Worm (Caenorhabditis elegans) whole organism, young adult: Measurements from ENCODE around the gene F54B11.8.
A peak's percentile ranks its signal among the peaks of the same experiment; 100 is the strongest.

Experiments
- D2030.7 ChIP-seq: fragments of 200-800 bp; sonication (Bioruptor generic); IDR thresholded peaks from 2 replicates; pipeline ENCODE4 v1.3.6; 2022; ENCODE audit warnings: missing genetic modification reagents, missing genetic modification characterization, missing compliant biosample characterization
- K12H6.12 ChIP-seq: fragments of 200-800 bp; sonication (Bioruptor generic); optimal IDR thresholded peaks from 2 replicates; lab custom pipeline; 2018; ENCODE audit warnings: mild to moderate bottlenecking, missing genetic modification characterization, missing compliant biosample characterization
- Y53G8AR.9 ChIP-seq: fragments of 200-800 bp; sonication (Bioruptor generic); conservative IDR thresholded peaks from 2 replicates; pipeline ENCODE4 v1.3.6; 2022; ENCODE audit warnings: missing genetic modification reagents, missing genetic modification characterization, missing compliant biosample characterization
- Y79H2A.3 ChIP-seq: fragments of 200-800 bp; sonication (Bioruptor generic); conservative IDR thresholded peaks from 2 replicates; pipeline ENCODE4 v1.3.6; 2022; ENCODE audit warnings: missing genetic modification reagents, missing genetic modification characterization, missing compliant biosample characterization
- aptf-3 ChIP-seq: fragments of 200-800 bp; sonication (Bioruptor generic); IDR thresholded peaks from 2 replicates; pipeline ENCODE4 v1.3.6; 2022; ENCODE audit warnings: missing genetic modification characterization, missing compliant biosample characterization
- atf-7 ChIP-seq: sonication (generic microtip); optimal IDR thresholded peaks from 2 replicates; lab custom pipeline; 2017; ENCODE audit warnings: mild to moderate bottlenecking, missing genetic modification characterization, missing compliant biosample characterization
- athp-1 ChIP-seq: sonication (generic microtip); optimal IDR thresholded peaks from 2 replicates; lab custom pipeline; 2017; ENCODE audit warnings: mild to moderate bottlenecking, missing genetic modification characterization, missing compliant biosample characterization
- attf-3 ChIP-seq: fragments of 200-800 bp; sonication (Bioruptor generic); conservative IDR thresholded peaks from 2 replicates; pipeline ENCODE4 v1.3.6; 2022; ENCODE audit warnings: missing genetic modification reagents, missing genetic modification characterization, missing compliant biosample characterization
- attf-5 ChIP-seq: fragments of 200-800 bp; sonication (Bioruptor generic); optimal IDR thresholded peaks from 2 replicates; lab custom pipeline; 2018; ENCODE audit warnings: mild to moderate bottlenecking, missing genetic modification characterization, missing compliant biosample characterization
- attf-6 ChIP-seq: fragments of 200-800 bp; sonication (Bioruptor generic); IDR thresholded peaks from 2 replicates; pipeline ENCODE4 v1.3.6; 2022; ENCODE audit warnings: missing genetic modification reagents, missing genetic modification characterization, missing compliant biosample characterization
- bed-2 ChIP-seq: fragments of 200-800 bp; sonication (Bioruptor generic); IDR thresholded peaks from 2 replicates; pipeline ENCODE4 v1.3.6; 2022; ENCODE audit warnings: missing genetic modification reagents, missing genetic modification characterization, missing compliant biosample characterization
- ccch-3 ChIP-seq: fragments of 200-800 bp; sonication (Bioruptor generic); optimal IDR thresholded peaks from 2 replicates; lab custom pipeline; 2018; ENCODE audit warnings: mild to moderate bottlenecking, missing genetic modification characterization, missing compliant biosample characterization
- cebp-2 ChIP-seq: fragments of 200-800 bp; sonication (Bioruptor generic); IDR thresholded peaks from 2 replicates; pipeline ENCODE4 v1.3.6; 2022; ENCODE audit warnings: missing genetic modification characterization, missing compliant biosample characterization
- ceh-100 ChIP-seq: fragments of 200-800 bp; sonication (Bioruptor generic); IDR thresholded peaks from 2 replicates; pipeline ENCODE4 v1.3.6; 2022; ENCODE audit warnings: missing genetic modification reagents, missing genetic modification characterization, missing compliant biosample characterization
- ceh-27 ChIP-seq: fragments of 200-800 bp; sonication (Bioruptor generic); optimal IDR thresholded peaks from 2 replicates; lab custom pipeline; 2018; ENCODE audit warnings: mild to moderate bottlenecking, missing genetic modification characterization, moderate library complexity, missing compliant biosample characterization
- ceh-40 ChIP-seq: fragments of 200-800 bp; sonication (Bioruptor generic); IDR thresholded peaks from 2 replicates; pipeline ENCODE4 v1.3.6; 2022; ENCODE audit warnings: missing genetic modification characterization, missing compliant biosample characterization
- ceh-91 ChIP-seq: fragments of 200-800 bp; sonication (Bioruptor generic); IDR thresholded peaks from 2 replicates; pipeline ENCODE4 v1.3.6; 2022; ENCODE audit warnings: missing genetic modification reagents, missing genetic modification characterization, missing compliant biosample characterization
- dox-1 ChIP-seq: fragments of 200-800 bp; sonication (Bioruptor generic); IDR thresholded peaks from 2 replicates; pipeline ENCODE4 v1.3.6; 2022; ENCODE audit warnings: missing genetic modification reagents, missing genetic modification characterization, missing compliant biosample characterization
- dpff-1 ChIP-seq: sonication (generic microtip); optimal IDR thresholded peaks from 2 replicates; lab custom pipeline; 2017; ENCODE audit warnings: mild to moderate bottlenecking, missing genetic modification characterization, missing compliant biosample characterization
- egl-18 ChIP-seq: fragments of 200-800 bp; sonication (Bioruptor generic); IDR thresholded peaks from 2 replicates; pipeline ENCODE4 v1.3.6; 2022; ENCODE audit warnings: missing genetic modification reagents, missing genetic modification characterization, missing compliant biosample characterization
- gei-17 ChIP-seq: fragments of 200-800 bp; sonication (Bioruptor generic); optimal IDR thresholded peaks from 2 replicates; lab custom pipeline; 2018; ENCODE audit warnings: mild to moderate bottlenecking, missing genetic modification characterization, missing compliant biosample characterization
- hmg-1.2 ChIP-seq: fragments of 200-800 bp; sonication (Bioruptor generic); IDR thresholded peaks from 2 replicates; pipeline ENCODE4 v1.3.6; 2022; ENCODE audit warnings: missing genetic modification reagents, missing genetic modification characterization, missing compliant biosample characterization
- hrde-1 ChIP-seq: sonication (generic microtip); optimal IDR thresholded peaks from 2 replicates; lab custom pipeline; 2016; ENCODE audit warnings: missing genetic modification characterization, mild to moderate bottlenecking, missing compliant biosample characterization, moderate library complexity, missing genotype, missing genetic modification reagents, borderline replicate concordance
- let-526 ChIP-seq: fragments of 200-800 bp; sonication (Bioruptor generic); IDR thresholded peaks from 2 replicates; pipeline ENCODE4 v1.3.6; 2022; ENCODE audit warnings: missing genetic modification reagents, missing genetic modification characterization, missing compliant biosample characterization
- lin-35 ChIP-seq, 3 experiments: fragments of 150-350 bp in 2 of 3; sonication (generic microtip) in 1 of 3; optimal IDR thresholded peaks; 2 replicates each; lab custom pipeline; 2014 to 2018; ENCODE audit warnings: missing biosample characterization in 3 of 3, missing genetic modification characterization in 3 of 3, missing genetic modification reagents in 3 of 3
- lin-54 ChIP-seq: fragments of 200-800 bp; sonication (Bioruptor generic); optimal IDR thresholded peaks from 2 replicates; lab custom pipeline; 2018; ENCODE audit warnings: mild to moderate bottlenecking, missing genetic modification characterization, missing compliant biosample characterization
- lsl-1 ChIP-seq: fragments of 200-800 bp; sonication (Bioruptor generic); optimal IDR thresholded peaks from 2 replicates; lab custom pipeline; 2018; ENCODE audit warnings: mild to moderate bottlenecking, missing genetic modification characterization, moderate library complexity, missing compliant biosample characterization
- lsy-27 ChIP-seq: sonication (generic microtip); optimal IDR thresholded peaks from 2 replicates; lab custom pipeline; 2017; ENCODE audit warnings: missing genetic modification characterization, mild to moderate bottlenecking, missing compliant biosample characterization, antibody characterized with exemption, missing genotype, borderline replicate concordance; ENCODE audit not compliant: insufficient read depth
- madf-6 ChIP-seq: fragments of 200-800 bp; sonication (Bioruptor generic); IDR thresholded peaks from 2 replicates; pipeline ENCODE4 v1.3.6; 2022; ENCODE audit warnings: missing genetic modification reagents, missing genetic modification characterization, missing compliant biosample characterization
- madf-8 ChIP-seq: fragments of 200-800 bp; sonication (Bioruptor generic); conservative IDR thresholded peaks from 2 replicates; pipeline ENCODE4 v1.3.6; 2022; ENCODE audit warnings: missing genetic modification reagents, missing genetic modification characterization, missing compliant biosample characterization
- mes-4 ChIP-seq: sonication (generic microtip); optimal IDR thresholded peaks from 2 replicates; lab custom pipeline; 2016; ENCODE audit warnings: missing genotype, missing genetic modification characterization, missing compliant biosample characterization
- nfya-2 ChIP-seq: fragments of 200-800 bp; sonication (Bioruptor generic); IDR thresholded peaks from 2 replicates; pipeline ENCODE4 v1.3.6; 2022; ENCODE audit warnings: missing genetic modification reagents, missing genetic modification characterization, missing compliant biosample characterization
- nfyb-1 ChIP-seq: fragments of 200-800 bp; sonication (Bioruptor generic); IDR thresholded peaks from 2 replicates; pipeline ENCODE4 v1.3.6; 2022; ENCODE audit warnings: missing genetic modification reagents, missing genetic modification characterization, missing compliant biosample characterization
- nhr-80 ChIP-seq: sonication (generic microtip); optimal IDR thresholded peaks from 2 replicates; lab custom pipeline; 2016; ENCODE audit warnings: missing genetic modification characterization, missing compliant biosample characterization
- pbrm-1 ChIP-seq: fragments of 200-800 bp; sonication (Bioruptor generic); IDR thresholded peaks from 2 replicates; pipeline ENCODE4 v1.3.6; 2022; ENCODE audit warnings: missing genetic modification reagents, missing genetic modification characterization, missing compliant biosample characterization
- sdz-38 ChIP-seq: sonication (generic microtip); optimal IDR thresholded peaks from 2 replicates; lab custom pipeline; 2016; ENCODE audit warnings: missing genotype, missing genetic modification characterization, missing compliant biosample characterization
- snpc-1.1 ChIP-seq: sonication (generic microtip); optimal IDR thresholded peaks from 2 replicates; lab custom pipeline; 2017; ENCODE audit warnings: missing genetic modification characterization, mild to moderate bottlenecking, missing compliant biosample characterization, antibody characterized with exemption, moderate library complexity, missing genotype, missing genetic modification reagents; ENCODE audit not compliant: insufficient read depth
- somi-1 ChIP-seq: fragments of 200-800 bp; sonication (Bioruptor generic); optimal IDR thresholded peaks from 2 replicates; lab custom pipeline; 2018; ENCODE audit warnings: mild to moderate bottlenecking, missing genetic modification characterization, missing compliant biosample characterization
- tbx-9 ChIP-seq: sonication (generic microtip); optimal IDR thresholded peaks from 2 replicates; lab custom pipeline; 2016; ENCODE audit warnings: borderline replicate concordance, missing genetic modification characterization, inconsistent platforms, missing compliant biosample characterization
- unc-130 ChIP-seq: sonication (generic microtip); optimal IDR thresholded peaks from 2 replicates; lab custom pipeline; 2016; ENCODE audit warnings: missing genetic modification reagents, missing genetic modification characterization, missing compliant biosample characterization
- unc-62 ChIP-seq: fragments of 150-350 bp; optimal IDR thresholded peaks from 2 replicates; lab custom pipeline; 2014; ENCODE audit warnings: missing biosample characterization, missing genetic modification reagents, missing genetic modification characterization
- zfh-2 ChIP-seq: fragments of 200-800 bp; sonication (Bioruptor generic); conservative IDR thresholded peaks from 2 replicates; pipeline ENCODE4 v1.3.6; 2022; ENCODE audit warnings: missing genetic modification reagents, missing genetic modification characterization, missing compliant biosample characterization
- zim-3 ChIP-seq: sonication (generic microtip); optimal IDR thresholded peaks from 2 replicates; lab custom pipeline; 2017; ENCODE audit warnings: mild to moderate bottlenecking, missing genetic modification characterization, moderate library complexity, missing compliant biosample characterization
- ztf-26 ChIP-seq: sonication (generic microtip); optimal IDR thresholded peaks from 2 replicates; lab custom pipeline; 2017; ENCODE audit warnings: missing genetic modification characterization, missing compliant biosample characterization

The F54B11.8 gene

DNA sequence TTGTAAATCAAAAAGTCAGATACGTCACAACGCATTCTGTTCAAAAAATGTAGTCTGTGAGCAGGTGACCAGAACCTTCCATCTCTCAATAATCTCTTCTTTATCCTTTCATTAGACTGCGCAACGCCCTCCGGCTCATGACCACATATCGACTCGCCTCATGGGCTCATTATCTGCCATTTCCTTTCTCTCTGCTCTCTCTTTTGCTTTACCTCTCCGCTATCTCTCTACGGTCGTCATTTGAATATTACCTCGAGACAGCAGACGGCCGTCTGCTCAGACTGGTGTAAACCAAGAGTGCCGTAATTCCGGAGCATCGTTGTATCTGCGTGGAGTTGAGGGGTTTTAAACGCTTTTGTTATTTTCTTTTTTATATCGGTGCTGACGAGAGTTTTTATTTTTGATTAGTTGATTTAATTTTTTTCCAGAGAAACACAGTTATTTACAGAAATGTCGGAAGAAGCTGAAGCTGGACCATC is 5.7 kb downstream of the F54B11.8 start, which contains the start of gene bra-1:
bra-1 (plus strand) TSS at position 429 of the 479 bp plus-strand sequence.
- TF ChIP-seq let-526 (GFP tag; lab: Robert Waterston, UW) (no peak), lsl-1 (GFP tag; lab: Kevin White, UChicago) (no peak), attf-3 (GFP tag; lab: Robert Waterston, UW) (peak; percentile 89), dox-1 (GFP tag; lab: Robert Waterston, UW) (peak; percentile 50; the same call in 1 of the 2 replicates), madf-8 (GFP tag; lab: Robert Waterston, UW) (no peak), zfh-2 (GFP tag; lab: Robert Waterston, UW) (peak; percentile 40; the same call in 1 of the 2 replicates), lin-35 (GFP tag; optimal IDR thresholded peaks at IDR 0.05; lab: Kevin White, UChicago) (peak in 1 of 3 experiments; percentile 40), somi-1 (GFP tag; lab: Kevin White, UChicago) (no peak), ceh-40 (0 out of 2 replicates have a peak, but pooled peaks have one; percentile 19), K12H6.12 (tag; lab: Kevin White, UChicago) (peak; percentile 6), nhr-80 (tag; lab: Kevin White, UChicago) (peak; percentile 54), attf-5 (GFP tag; lab: Kevin White, UChicago) (peak; percentile 35)

DNA sequence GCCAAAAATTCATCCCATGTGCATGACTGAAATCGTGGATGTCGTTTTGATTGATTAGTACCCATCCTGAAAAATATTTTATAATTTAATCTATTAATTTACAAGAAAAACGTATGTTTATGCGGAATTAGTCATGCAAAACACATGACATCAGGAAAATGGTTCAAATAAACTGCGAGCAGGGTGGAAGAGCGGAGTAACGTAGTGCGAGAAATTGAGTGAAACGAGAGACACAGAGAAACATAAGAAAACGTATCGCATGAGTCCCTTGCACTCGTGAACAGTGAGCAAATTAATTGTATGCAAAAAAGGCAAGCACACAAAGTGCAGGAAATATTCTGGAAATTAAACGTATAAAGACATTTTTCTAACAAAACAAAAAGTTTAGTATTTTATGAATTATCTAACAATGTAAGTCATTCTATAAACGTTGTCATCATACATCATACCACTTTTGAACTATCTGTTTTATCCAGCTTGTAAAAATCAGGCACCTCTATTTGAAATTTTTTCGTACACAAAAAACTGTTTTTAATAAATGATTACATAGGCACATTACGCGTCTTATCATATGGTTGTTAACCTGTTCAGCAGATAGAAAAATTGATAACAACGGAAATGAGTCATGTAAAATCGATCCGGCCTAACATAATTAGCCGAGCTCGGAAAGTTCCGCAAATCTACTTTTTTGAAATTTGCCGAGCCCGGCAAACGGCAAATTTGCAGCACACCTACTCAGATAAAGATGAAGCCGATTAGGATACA is 7.5 kb downstream of the F54B11.8 start, which contains the start of gene F54B11.5:
F54B11.5 (minus strand) TSS at position 66 of the 765 bp plus-strand sequence.
- peak; percentile 25 for TF ChIP-seq nhr-80 (tag; lab: Kevin White, UChicago)
- no peak for TF ChIP-seq ccch-3 (GFP tag; lab: Kevin White, UChicago)
- no peak for TF ChIP-seq lsy-27 (tag; lab: Kevin White, UChicago)
- TF ChIP-seq unc-62 (GFP tag; lab: Kevin White, UChicago): no peak
- no peak for TF ChIP-seq gei-17 (GFP tag; lab: Kevin White, UChicago)
- no peak for TF ChIP-seq attf-6 (GFP tag; lab: Robert Waterston, UW)
- no peak for TF ChIP-seq egl-18 (GFP tag; lab: Robert Waterston, UW)
- TF ChIP-seq hrde-1: no peak
- TF ChIP-seq Y53G8AR.9 (GFP tag; lab: Robert Waterston, UW): no peak
- no peak for TF ChIP-seq ceh-91 (GFP tag; lab: Robert Waterston, UW)
- TF ChIP-seq nfyb-1: no peak
- TF ChIP-seq atf-7 (tag; lab: Kevin White, UChicago): no peak
- no peak for TF ChIP-seq somi-1 (GFP tag; lab: Kevin White, UChicago)
- TF ChIP-seq mes-4 (tag; lab: Kevin White, UChicago): no peak
- TF ChIP-seq athp-1: no peak
- no peak for TF ChIP-seq D2030.7 (GFP tag; lab: Robert Waterston, UW)
- no peak for TF ChIP-seq nfya-2 (GFP tag; lab: Robert Waterston, UW)
- TF ChIP-seq cebp-2 (GFP tag; lab: Robert Waterston, UW): no peak
- TF ChIP-seq Y79H2A.3 (GFP tag; lab: Robert Waterston, UW): no peak
- no peak for TF ChIP-seq ceh-27 (GFP tag; lab: Kevin White, UChicago)
- no peak for TF ChIP-seq pbrm-1 (GFP tag; lab: Robert Waterston, UW)
- no peak for TF ChIP-seq lin-54 (GFP tag; lab: Kevin White, UChicago)
- no peak for TF ChIP-seq ceh-100
- no peak for TF ChIP-seq zfh-2 (GFP tag; lab: Robert Waterston, UW)
- TF ChIP-seq ztf-26: no peak
- no peak for TF ChIP-seq unc-130 (GFP tag; lab: Kevin White, UChicago)
- no peak for TF ChIP-seq snpc-1.1
- no peak for TF ChIP-seq dpff-1 (tag; lab: Kevin White, UChicago)
- peak; percentile 57 for TF ChIP-seq attf-5 (GFP tag; lab: Kevin White, UChicago)
- TF ChIP-seq tbx-9 (tag; lab: Kevin White, UChicago): no peak
- TF ChIP-seq zim-3 (tag; lab: Kevin White, UChicago): no peak
- peak in 1 of 3 experiments; percentile 37 for TF ChIP-seq lin-35 (GFP tag; optimal IDR thresholded peaks at IDR 0.05; lab: Kevin White, UChicago)
- no peak for TF ChIP-seq aptf-3 (GFP tag; lab: Robert Waterston, UW)
- TF ChIP-seq sdz-38: no peak
- peak; percentile 61; the same call in 1 of the 2 replicates for TF ChIP-seq hmg-1.2
- no peak for TF ChIP-seq madf-6 (GFP tag; lab: Robert Waterston, UW)
- no peak for TF ChIP-seq bed-2 (GFP tag; lab: Robert Waterston, UW)
